Fruit fly (Drosophila melanogaster) whole organism, embryonic: Measurements from ENCODE around the gene CG18765.
A peak's percentile ranks its signal among the peaks of the same experiment; 100 is the strongest.

Experiments used
- Adf1 ChIP-seq: fragments of 200-800 bp; sonication (Bioruptor generic); IDR thresholded peaks from 2 replicates; pipeline ENCODE4 v1.3.6; 2022; ENCODE audit warnings: missing biosample characterization, missing genetic modification characterization
- CG11456 ChIP-seq: fragments of 200-800 bp; sonication (Bioruptor generic); IDR thresholded peaks from 3 replicates; pipeline ENCODE4 v1.3.6; 2022; ENCODE audit warnings: missing biosample characterization, missing genetic modification characterization
- CG11560 ChIP-seq: fragments of 200-800 bp; sonication (Bioruptor generic); IDR thresholded peaks from 3 replicates; pipeline ENCODE4 v1.3.6; 2022; ENCODE audit warnings: missing biosample characterization, missing genetic modification characterization
- CG12155 ChIP-seq: fragments of 200-800 bp; sonication (Bioruptor generic); optimal IDR thresholded peaks from 3 replicates; lab custom pipeline; 2016; ENCODE audit warnings: missing biosample characterization, missing genetic modification characterization
- CG12659 ChIP-seq: fragments of 200-800 bp; sonication (Bioruptor generic); optimal IDR thresholded peaks from 3 replicates; lab custom pipeline; 2017; ENCODE audit warnings: mild to moderate bottlenecking, missing biosample characterization, missing genetic modification reagents, missing genetic modification characterization
- CG12744 ChIP-seq: fragments of 200-800 bp; sonication (Bioruptor generic); optimal IDR thresholded peaks from 2 replicates; lab custom pipeline; 2016; ENCODE audit warnings: missing biosample characterization, missing genetic modification characterization
- CG14050 ChIP-seq: fragments of 200-800 bp; sonication (Bioruptor generic); IDR thresholded peaks from 3 replicates; pipeline ENCODE4 v1.3.6; 2022; ENCODE audit warnings: missing biosample characterization, missing genetic modification characterization
- CG14710 ChIP-seq: fragments of 200-800 bp; sonication (Bioruptor generic); optimal IDR thresholded peaks from 3 replicates; lab custom pipeline; 2019; ENCODE audit warnings: missing biosample characterization, mild to moderate bottlenecking, missing genetic modification characterization, moderate library complexity
- CG2129 ChIP-seq: fragments of 200-800 bp; sonication (Bioruptor generic); IDR thresholded peaks from 2 replicates; pipeline ENCODE4 v1.3.6; 2022; ENCODE audit warnings: missing biosample characterization, missing genetic modification characterization; ENCODE audit not compliant: partially characterized antibody
- CG31365 ChIP-seq: fragments of 200-800 bp; sonication (Bioruptor generic); optimal IDR thresholded peaks from 2 replicates; lab custom pipeline; 2018; ENCODE audit warnings: missing biosample characterization, mild to moderate bottlenecking, missing genetic modification characterization
- CG31388 ChIP-seq: fragments of 200-800 bp; sonication (Bioruptor generic); optimal IDR thresholded peaks from 2 replicates; lab custom pipeline; 2016; ENCODE audit warnings: missing biosample characterization, missing genetic modification characterization
- CG33213 ChIP-seq: fragments of 200-800 bp; sonication (Bioruptor generic); optimal IDR thresholded peaks from 3 replicates; lab custom pipeline; 2016; ENCODE audit warnings: missing biosample characterization, missing genetic modification characterization
- CG34224 ChIP-seq: fragments of 200-800 bp; sonication (Bioruptor generic); IDR thresholded peaks from 3 replicates; pipeline ENCODE4 v1.3.6; 2022; ENCODE audit warnings: missing biosample characterization, missing genetic modification characterization; ENCODE audit not compliant: partially characterized antibody
- CG3847 ChIP-seq: fragments of 200-800 bp; sonication (Bioruptor generic); IDR thresholded peaks from 2 replicates; pipeline ENCODE4 v1.3.6; 2022; ENCODE audit warnings: missing biosample characterization, missing genetic modification characterization
- CG4730 ChIP-seq: fragments of 200-800 bp; sonication (Bioruptor generic); IDR thresholded peaks from 2 replicates; pipeline ENCODE4 v1.3.6; 2022; ENCODE audit warnings: missing biosample characterization, missing genetic modification characterization
- CG4820 ChIP-seq: fragments of 200-800 bp; sonication (Bioruptor generic); optimal IDR thresholded peaks from 3 replicates; lab custom pipeline; 2016; ENCODE audit warnings: missing biosample characterization, missing genetic modification characterization
- CG6272 ChIP-seq: fragments of 200-800 bp; sonication (Bioruptor generic); IDR thresholded peaks from 2 replicates; pipeline ENCODE4 v1.3.6; 2022; ENCODE audit warnings: missing biosample characterization, missing genetic modification characterization
- CG7745 ChIP-seq: fragments of 200-800 bp; sonication (Bioruptor generic); optimal IDR thresholded peaks from 2 replicates; lab custom pipeline; 2018; ENCODE audit warnings: missing biosample characterization, mild to moderate bottlenecking, missing genetic modification characterization, moderate library complexity
- CG7786 ChIP-seq: fragments of 200-800 bp; sonication (Bioruptor generic); optimal IDR thresholded peaks from 2 replicates; lab custom pipeline; 2016; ENCODE audit warnings: missing biosample characterization, missing genetic modification characterization
- CG8281 ChIP-seq: fragments of 200-800 bp; sonication (Bioruptor generic); optimal IDR thresholded peaks from 2 replicates; lab custom pipeline; 2018; ENCODE audit warnings: missing biosample characterization, mild to moderate bottlenecking, missing genetic modification characterization, moderate library complexity
- CG9727 ChIP-seq: fragments of 200-800 bp; sonication (Bioruptor generic); optimal IDR thresholded peaks from 3 replicates; lab custom pipeline; 2017; ENCODE audit warnings: missing biosample characterization, mild to moderate bottlenecking, missing genetic modification characterization
- CoRest ChIP-seq: fragments of 200-800 bp; sonication (Bioruptor generic); optimal IDR thresholded peaks from 3 replicates; lab custom pipeline; 2018; ENCODE audit warnings: missing biosample characterization, mild to moderate bottlenecking, missing genetic modification characterization, moderate library complexity
- Dll ChIP-seq: fragments of 200-800 bp; sonication (Bioruptor generic); IDR thresholded peaks from 4 replicates; pipeline ENCODE4 v1.3.6; 2022; ENCODE audit warnings: missing biosample characterization, missing genetic modification characterization; ENCODE audit not compliant: partially characterized antibody
- Dp ChIP-seq: fragments of 200-800 bp; sonication (Bioruptor generic); optimal IDR thresholded peaks from 2 replicates; lab custom pipeline; 2018; ENCODE audit warnings: missing biosample characterization, mild to moderate bottlenecking, missing genetic modification characterization, moderate library complexity
- Hr78 ChIP-seq, 2 experiments: fragments of 200-800 bp in 1 of 2; fragments of >200 bp in 1 of 2; sonication (Bioruptor generic) in 1 of 2; optimal IDR thresholded peaks; 2 replicates each; lab custom pipeline; 2017 to 2019; ENCODE audit warnings: missing biosample characterization in 2 of 2, missing genetic modification characterization in 2 of 2, mild to moderate bottlenecking in 1 of 2, moderate library complexity in 1 of 2
- Max ChIP-seq: fragments of 200-800 bp; sonication (Bioruptor generic); optimal IDR thresholded peaks from 2 replicates; lab custom pipeline; 2016; ENCODE audit warnings: missing biosample characterization, mild to moderate bottlenecking, missing genetic modification characterization
- Rfx ChIP-seq: fragments of 200-800 bp; sonication (Bioruptor generic); IDR thresholded peaks from 2 replicates; pipeline ENCODE4 v1.3.6; 2022; ENCODE audit warnings: missing biosample characterization, missing genetic modification characterization
- Sin3A ChIP-seq: fragments of >200 bp; optimal IDR thresholded peaks from 2 replicates; lab custom pipeline; 2018
- Xrp1 ChIP-seq: fragments of 200-800 bp; sonication (Bioruptor generic); IDR thresholded peaks from 2 replicates; pipeline ENCODE4 v1.3.6; 2022; ENCODE audit warnings: missing biosample characterization, missing genetic modification characterization
- aop ChIP-seq: fragments of 200-800 bp; sonication (Bioruptor generic); IDR thresholded peaks from 2 replicates; pipeline ENCODE4 v1.3.6; 2022; ENCODE audit warnings: missing biosample characterization, missing genetic modification characterization
- cato ChIP-seq: fragments of 200-800 bp; sonication (Bioruptor generic); optimal IDR thresholded peaks from 2 replicates; lab custom pipeline; 2016; ENCODE audit warnings: missing biosample characterization, missing genetic modification characterization, borderline replicate concordance
- chif ChIP-seq, 2 experiments: fragments of 200-800 bp; sonication (Bioruptor generic); optimal IDR thresholded peaks; 3 replicates each; lab custom pipeline; 2016; ENCODE audit warnings: missing biosample characterization in 2 of 2, missing genetic modification characterization in 2 of 2
- crol ChIP-seq: fragments of 200-800 bp; sonication (Bioruptor generic); IDR thresholded peaks from 2 replicates; pipeline ENCODE4 v1.3.6; 2022; ENCODE audit warnings: missing biosample characterization, missing genetic modification characterization
- crp ChIP-seq, 2 experiments: fragments of 200-800 bp; sonication (Bioruptor generic); optimal IDR thresholded peaks; 2 replicates in 1 of 2; 3 replicates in 1 of 2; lab custom pipeline; 2017; ENCODE audit warnings: missing biosample characterization in 2 of 2, missing genetic modification characterization in 2 of 2, mild to moderate bottlenecking in 1 of 2, moderate library complexity in 1 of 2
- dm ChIP-seq: fragments of 200-800 bp; sonication (Bioruptor generic); optimal IDR thresholded peaks from 3 replicates; lab custom pipeline; 2016; ENCODE audit warnings: missing biosample characterization, missing genetic modification characterization
- esg ChIP-seq: fragments of 200-800 bp; sonication (Bioruptor generic); conservative IDR thresholded peaks from 2 replicates; pipeline ENCODE4 v1.3.6; 2022; ENCODE audit warnings: missing biosample characterization, missing genetic modification characterization
- ewg ChIP-seq: fragments of 200-800 bp; sonication (Bioruptor generic); optimal IDR thresholded peaks from 3 replicates; lab custom pipeline; 2017; ENCODE audit warnings: mild to moderate bottlenecking, missing biosample characterization, missing genetic modification reagents, missing genetic modification characterization
- fd102C ChIP-seq: fragments of 200-800 bp; sonication (Bioruptor generic); optimal IDR thresholded peaks from 2 replicates; lab custom pipeline; 2018; ENCODE audit warnings: missing biosample characterization, mild to moderate bottlenecking, missing genetic modification characterization, moderate library complexity
- gce ChIP-seq: fragments of 200-800 bp; sonication (Bioruptor generic); IDR thresholded peaks from 3 replicates; pipeline ENCODE4 v1.3.6; 2022; ENCODE audit warnings: missing biosample characterization, missing genetic modification characterization
- jing ChIP-seq: fragments of 200-800 bp; sonication (Bioruptor generic); optimal IDR thresholded peaks from 2 replicates; lab custom pipeline; 2018; ENCODE audit warnings: missing biosample characterization, mild to moderate bottlenecking, missing genetic modification characterization
- lola ChIP-seq, 3 experiments: fragments of >200 bp in 2 of 3; fragments of 200-800 bp in 1 of 3; sonication (Bioruptor generic) in 1 of 3; optimal IDR thresholded peaks; 2 replicates each; lab custom pipeline; 2017 to 2019; ENCODE audit warnings: missing biosample characterization in 3 of 3, missing genetic modification characterization in 3 of 3, mild to moderate bottlenecking in 1 of 3, moderate library complexity in 1 of 3
- mld ChIP-seq: fragments of 200-800 bp; sonication (Bioruptor generic); IDR thresholded peaks from 3 replicates; pipeline ENCODE4 v1.3.6; 2022; ENCODE audit warnings: missing biosample characterization, missing genetic modification characterization; ENCODE audit not compliant: partially characterized antibody
- nmo ChIP-seq: fragments of 200-800 bp; sonication (Bioruptor generic); optimal IDR thresholded peaks from 2 replicates; lab custom pipeline; 2018; ENCODE audit warnings: missing biosample characterization, mild to moderate bottlenecking, missing genetic modification characterization, moderate library complexity
- p53 ChIP-seq: fragments of 200-800 bp; sonication (Bioruptor generic); optimal IDR thresholded peaks from 2 replicates; lab custom pipeline; 2016; ENCODE audit warnings: missing biosample characterization, missing genetic modification characterization
- prd ChIP-seq, 3 experiments: fragments of >200 bp in 2 of 3; fragments of 200-800 bp in 1 of 3; sonication (Bioruptor generic) in 1 of 3; optimal IDR thresholded peaks in 2 of 3; IDR thresholded peaks in 1 of 3; 2 replicates in 2 of 3; 3 replicates in 1 of 3; pipeline versions ENCODE4 v1.3.6 to Lab custom; 2017 to 2022; ENCODE audit warnings: missing biosample characterization in 1 of 3, missing genetic modification characterization in 1 of 3
- rib ChIP-seq: fragments of 200-800 bp; sonication (Bioruptor generic); IDR thresholded peaks from 2 replicates; pipeline ENCODE4 v1.3.6; 2022; ENCODE audit warnings: missing biosample characterization, missing genetic modification characterization
- row ChIP-seq: fragments of 200-800 bp; sonication (Bioruptor generic); IDR thresholded peaks from 3 replicates; pipeline ENCODE4 v1.3.6; 2022; ENCODE audit warnings: missing biosample characterization, missing genetic modification characterization
- slp2 ChIP-seq: fragments of 200-800 bp; sonication (Bioruptor generic); optimal IDR thresholded peaks from 2 replicates; lab custom pipeline; 2016; ENCODE audit warnings: missing biosample characterization, missing genetic modification characterization
- sna ChIP-seq: fragments of 200-800 bp; sonication (Bioruptor generic); IDR thresholded peaks from 2 replicates; pipeline ENCODE4 v1.3.6; 2022; ENCODE audit warnings: missing biosample characterization, missing genetic modification characterization; ENCODE audit not compliant: partially characterized antibody
- zfh2 ChIP-seq: fragments of 200-800 bp; sonication (Bioruptor generic); optimal IDR thresholded peaks from 2 replicates; lab custom pipeline; 2016; ENCODE audit warnings: missing biosample characterization, missing genetic modification characterization

CG18765 gene

dm6 chr3R:11735337-11735736 is 43.7 kb upstream of the CG18765 start, which contains the start of gene CG14721 (continued):
- TF ChIP-seq CG31365 (tag; lab: Kevin White, UChicago) = no peak
- no peak; the same call in 1 of the 2 replicates for TF ChIP-seq Rfx (GFP tag; lab: Robert Waterston, UW)
- TF ChIP-seq esg = no peak
- TF ChIP-seq fd102C = no peak
- peak; percentile 62 for TF ChIP-seq CG12155 (GFP tag; lab: Kevin White, UChicago)
- no peak for TF ChIP-seq sna (GFP tag; lab: Robert Waterston, UW)
- TF ChIP-seq CG31388 (GFP tag; lab: Kevin White, UChicago) = no peak
- TF ChIP-seq CG14050 (GFP tag; lab: Robert Waterston, UW) = no peak
- TF ChIP-seq CG4820 (GFP tag; lab: Kevin White, UChicago) = no peak
- TF ChIP-seq gce = no peak
- no peak for TF ChIP-seq slp2 (GFP tag; lab: Kevin White, UChicago)
- peak; percentile 68 for TF ChIP-seq Max
- TF ChIP-seq CG34224 (GFP tag; lab: Robert Waterston, UW) = peak; percentile 52; the same call in 2 of the 3 replicates
- TF ChIP-seq CG11560 = peak; percentile 45; the same call in 1 of the 3 replicates
- peak; percentile 3 for TF ChIP-seq p53 (GFP tag; lab: Kevin White, UChicago)
- no peak for TF ChIP-seq zfh2 (GFP tag; lab: Kevin White, UChicago)
- TF ChIP-seq aop (GFP tag; lab: Robert Waterston, UW) = no peak
- no peak for TF ChIP-seq jing (GFP tag; lab: Kevin White, UChicago)
- peak; percentile 0 for TF ChIP-seq cato (GFP tag; lab: Kevin White, UChicago)
- TF ChIP-seq Dll (GFP tag; lab: Robert Waterston, UW) = peak; percentile 71
- peak; percentile 51 for TF ChIP-seq dm (GFP tag; lab: Kevin White, UChicago)
- no peak for TF ChIP-seq CG9727 (GFP tag; lab: Kevin White, UChicago)
- peak; percentile 54 for TF ChIP-seq nmo (GFP tag; lab: Kevin White, UChicago)
- TF ChIP-seq rib (GFP tag; lab: Robert Waterston, UW) = no peak
- TF ChIP-seq crol (GFP tag; lab: Robert Waterston, UW) = peak; percentile 30; the same call in 1 of the 2 replicates
- no peak for TF ChIP-seq CG11456
- TF ChIP-seq CG7745 (tag; lab: Kevin White, UChicago) = no peak
- TF ChIP-seq CG33213 (GFP tag; lab: Kevin White, UChicago) = peak; percentile 17
- no peak for TF ChIP-seq CG7786
- peak; percentile 78 for TF ChIP-seq Sin3A (lab: Kevin White, UChicago)
- TF ChIP-seq Dp (GFP tag; lab: Kevin White, UChicago) = peak; percentile 90
- peak; percentile 66 for TF ChIP-seq CG3847 (GFP tag; lab: Robert Waterston, UW)
- TF ChIP-seq Adf1 (GFP tag; lab: Robert Waterston, UW) = peak; percentile 32
- TF ChIP-seq Xrp1 (GFP tag; lab: Robert Waterston, UW) = peak; percentile 22; the same call in 1 of the 2 replicates
- peak; percentile 62 for TF ChIP-seq ewg (GFP tag; lab: Kevin White, UChicago)
- no peak for TF ChIP-seq CG2129
- peak; percentile 20 for TF ChIP-seq CG12744 (GFP tag; lab: Kevin White, UChicago)
- peak in 1 of 2 experiments; percentile 52 for TF ChIP-seq crp (GFP tag; optimal IDR thresholded peaks at IDR 0.05; lab: Kevin White, UChicago)
- TF ChIP-seq Hr78 (GFP tag; optimal IDR thresholded peaks at IDR 0.05; lab: Kevin White, UChicago) = no peak
- TF ChIP-seq CG8281 (tag; lab: Kevin White, UChicago) = no peak
- peak; percentile 38 for TF ChIP-seq CG6272 (GFP tag; lab: Robert Waterston, UW)
- TF ChIP-seq CG12659 = peak; percentile 41
- no peak for TF ChIP-seq prd (optimal IDR thresholded peaks at IDR 0.05; lab: Kevin White, UChicago)
- TF ChIP-seq prd (GFP tag; IDR thresholded peaks at IDR 0.05; lab: Robert Waterston, UW) = peak; percentile 38; the same call in 1 of the 3 replicates
- peak; percentile 58 for TF ChIP-seq CG14710
- peak; percentile 49; the same call in 2 of the 3 replicates for TF ChIP-seq row (GFP tag; lab: Robert Waterston, UW)
- TF ChIP-seq lola (GFP tag; optimal IDR thresholded peaks at IDR 0.05; lab: Kevin White, UChicago) = no peak
- peak; percentile 56 for TF ChIP-seq CoRest
- no peak for TF ChIP-seq mld
- no peak for TF ChIP-seq CG4730 (GFP tag; lab: Robert Waterston, UW)
- peak in 1 of 2 experiments; percentile 25 for TF ChIP-seq chif (GFP tag; optimal IDR thresholded peaks at IDR 0.05; lab: Kevin White, UChicago)
